Fruit fly (Drosophila melanogaster) whole organism, embryonic: ENCODE measurements around the gene Adgf-B.

Experiments
- CG10462 ChIP-seq: fragments of 200-800 bp; sonication (Bioruptor generic); optimal IDR thresholded peaks from 2 replicates; lab custom pipeline; 2016; ENCODE audit warnings: missing biosample characterization, missing genetic modification characterization
- CG10543 ChIP-seq: fragments of 200-800 bp; sonication (Bioruptor generic); optimal IDR thresholded peaks from 3 replicates; lab custom pipeline; 2017; ENCODE audit warnings: missing biosample characterization, mild to moderate bottlenecking, missing genetic modification characterization, moderate library complexity
- CG10565 ChIP-seq: fragments of 200-800 bp; sonication (Bioruptor generic); optimal IDR thresholded peaks from 3 replicates; lab custom pipeline; 2016; ENCODE audit warnings: missing biosample characterization, mild to moderate bottlenecking, missing genetic modification characterization
- CG11398 ChIP-seq: fragments of 200-800 bp; sonication (Bioruptor generic); optimal IDR thresholded peaks from 2 replicates; lab custom pipeline; 2016; ENCODE audit warnings: missing biosample characterization, missing genetic modification characterization
- CG12236 ChIP-seq: fragments of 200-800 bp; sonication (Bioruptor generic); optimal IDR thresholded peaks from 2 replicates; lab custom pipeline; 2016; ENCODE audit warnings: missing biosample characterization, missing genetic modification characterization
- CG14014 ChIP-seq: fragments of 200-800 bp; sonication (Bioruptor generic); IDR thresholded peaks from 2 replicates; pipeline ENCODE4 v1.3.6; 2022; ENCODE audit warnings: missing biosample characterization, missing genetic modification characterization
- CG15269 ChIP-seq: fragments of 200-800 bp; sonication (Bioruptor generic); optimal IDR thresholded peaks from 2 replicates; lab custom pipeline; 2018; ENCODE audit warnings: missing biosample characterization, mild to moderate bottlenecking, missing genetic modification characterization, moderate library complexity
- CG1647 ChIP-seq: fragments of 200-800 bp; sonication (Bioruptor generic); optimal IDR thresholded peaks from 3 replicates; lab custom pipeline; 2016; ENCODE audit warnings: missing biosample characterization, missing genetic modification characterization
- CG16813 ChIP-seq: fragments of 200-800 bp; sonication (Bioruptor generic); IDR thresholded peaks from 3 replicates; pipeline ENCODE4 v1.3.6; 2022; ENCODE audit warnings: missing biosample characterization, missing genetic modification characterization; ENCODE audit not compliant: partially characterized antibody
- CG2199 ChIP-seq: fragments of 200-800 bp; sonication (Bioruptor generic); IDR thresholded peaks from 3 replicates; pipeline ENCODE4 v1.3.6; 2022; ENCODE audit warnings: missing biosample characterization, missing genetic modification characterization
- CG32772 ChIP-seq: fragments of 200-800 bp; sonication (Bioruptor generic); IDR thresholded peaks from 2 replicates; pipeline ENCODE4 v1.3.6; 2022; ENCODE audit warnings: missing biosample characterization, missing genetic modification characterization
- CG34376 ChIP-seq: fragments of 200-800 bp; sonication (Bioruptor generic); optimal IDR thresholded peaks from 2 replicates; lab custom pipeline; 2018; ENCODE audit warnings: missing biosample characterization, mild to moderate bottlenecking, missing genetic modification characterization
- CG5953 ChIP-seq: fragments of 200-800 bp; sonication (Bioruptor generic); IDR thresholded peaks from 2 replicates; pipeline ENCODE4 v1.3.6; 2022; ENCODE audit warnings: missing biosample characterization, missing genetic modification characterization
- CG6683 ChIP-seq: fragments of 200-800 bp; sonication (Bioruptor generic); optimal IDR thresholded peaks from 2 replicates; lab custom pipeline; 2017; ENCODE audit warnings: missing biosample characterization, mild to moderate bottlenecking, missing genetic modification characterization, missing genetic modification reagents
- CG6791 ChIP-seq: fragments of 200-800 bp; sonication (Bioruptor generic); IDR thresholded peaks from 3 replicates; pipeline ENCODE4 v1.3.6; 2022; ENCODE audit warnings: missing biosample characterization, missing genetic modification characterization; ENCODE audit not compliant: partially characterized antibody
- CG8290 ChIP-seq, 3 experiments: fragments of 200-800 bp; sonication (Bioruptor generic); optimal IDR thresholded peaks; 2 replicates each; lab custom pipeline; 2016 to 2019; ENCODE audit warnings: missing biosample characterization in 3 of 3, missing genetic modification characterization in 3 of 3, mild to moderate bottlenecking in 2 of 3, moderate library complexity in 1 of 3
- CG8359 ChIP-seq: fragments of 200-800 bp; sonication (Bioruptor generic); optimal IDR thresholded peaks from 2 replicates; lab custom pipeline; 2017; ENCODE audit warnings: missing biosample characterization, mild to moderate bottlenecking, missing genetic modification characterization, borderline replicate concordance
- CG8944 ChIP-seq: fragments of 200-800 bp; sonication (Bioruptor generic); optimal IDR thresholded peaks from 3 replicates; lab custom pipeline; 2016; ENCODE audit warnings: missing biosample characterization, missing genetic modification characterization
- CTCF ChIP-seq: fragments of 200-800 bp; sonication (Bioruptor generic); optimal IDR thresholded peaks from 2 replicates; lab custom pipeline; 2017; ENCODE audit warnings: missing biosample characterization, mild to moderate bottlenecking, missing genetic modification characterization, moderate library complexity
- Dad ChIP-seq: fragments of 200-800 bp; sonication (Bioruptor generic); optimal IDR thresholded peaks from 3 replicates; lab custom pipeline; 2016; ENCODE audit warnings: missing biosample characterization, missing genetic modification characterization
- HmgZ ChIP-seq: fragments of 200-800 bp; sonication (Bioruptor generic); optimal IDR thresholded peaks from 2 replicates; lab custom pipeline; 2018; ENCODE audit warnings: missing biosample characterization, mild to moderate bottlenecking, missing genetic modification characterization
- Med ChIP-seq: fragments of 200-800 bp; sonication (Bioruptor generic); peaks from one replicate; lab custom pipeline; 2016; ENCODE audit warnings: missing biosample characterization, missing genetic modification characterization, mild to moderate bottlenecking, inconsistent platforms, moderate library complexity
- Rfx ChIP-seq: fragments of 200-800 bp; sonication (Bioruptor generic); IDR thresholded peaks from 2 replicates; pipeline ENCODE4 v1.3.6; 2022; ENCODE audit warnings: missing biosample characterization, missing genetic modification characterization
- Scr ChIP-seq: fragments of 200-800 bp; sonication (Bioruptor generic); IDR thresholded peaks from 2 replicates; pipeline ENCODE4 v1.3.6; 2022; ENCODE audit warnings: missing biosample characterization, missing genetic modification characterization; ENCODE audit not compliant: partially characterized antibody
- Taf1 ChIP-seq: fragments of 200-800 bp; sonication (Bioruptor generic); IDR thresholded peaks from 2 replicates; pipeline ENCODE4 v1.3.6; 2022; ENCODE audit warnings: missing biosample characterization, missing genetic modification characterization
- Xrp1 ChIP-seq: fragments of 200-800 bp; sonication (Bioruptor generic); IDR thresholded peaks from 2 replicates; pipeline ENCODE4 v1.3.6; 2022; ENCODE audit warnings: missing biosample characterization, missing genetic modification characterization
- bsh ChIP-seq, 2 experiments: fragments of 200-800 bp; sonication (Bioruptor generic); optimal IDR thresholded peaks; 2 replicates each; lab custom pipeline; 2017 to 2018; ENCODE audit warnings: mild to moderate bottlenecking in 2 of 2, missing biosample characterization in 2 of 2, missing genetic modification characterization in 2 of 2, moderate library complexity in 1 of 2
- chinmo ChIP-seq: fragments of 200-800 bp; sonication (Bioruptor generic); IDR thresholded peaks from 4 replicates; pipeline ENCODE4 v1.3.6; 2022; ENCODE audit warnings: missing biosample characterization, missing genetic modification characterization; ENCODE audit not compliant: partially characterized antibody
- ci ChIP-seq: fragments of 200-800 bp; sonication (Bioruptor generic); IDR thresholded peaks from 3 replicates; pipeline ENCODE4 v1.3.6; 2022; ENCODE audit warnings: missing biosample characterization, missing genetic modification characterization
- danr ChIP-seq: fragments of 200-800 bp; sonication (Bioruptor generic); IDR thresholded peaks from 2 replicates; pipeline ENCODE4 v1.3.6; 2022; ENCODE audit warnings: missing biosample characterization, missing genetic modification characterization
- ftz-f1 ChIP-seq: fragments of 200-800 bp; sonication (Bioruptor generic); optimal IDR thresholded peaks from 2 replicates; lab custom pipeline; 2016; ENCODE audit warnings: missing biosample characterization, missing genetic modification characterization
- grau ChIP-seq: fragments of 200-800 bp; optimal IDR thresholded peaks from 3 replicates; lab custom pipeline; 2019; ENCODE audit warnings: missing biosample characterization, mild to moderate bottlenecking, missing genetic modification characterization, moderate library complexity
- gsb ChIP-seq: fragments of 200-800 bp; sonication (Bioruptor generic); IDR thresholded peaks from 2 replicates; pipeline ENCODE4 v1.3.6; 2022; ENCODE audit warnings: missing biosample characterization, missing genetic modification characterization
- ham ChIP-seq: fragments of 200-800 bp; sonication (Bioruptor generic); IDR thresholded peaks from 2 replicates; pipeline ENCODE4 v1.3.6; 2022; ENCODE audit warnings: missing biosample characterization, missing genetic modification characterization
- insv ChIP-seq, 2 experiments: fragments of 200-800 bp; sonication (Bioruptor generic); optimal IDR thresholded peaks; 3 replicates each; lab custom pipeline; 2016 to 2018; ENCODE audit warnings: missing biosample characterization in 2 of 2, missing genetic modification characterization in 2 of 2
- jing ChIP-seq: fragments of 200-800 bp; sonication (Bioruptor generic); optimal IDR thresholded peaks from 2 replicates; lab custom pipeline; 2018; ENCODE audit warnings: missing biosample characterization, mild to moderate bottlenecking, missing genetic modification characterization
- ken ChIP-seq: fragments of 200-800 bp; sonication (Bioruptor generic); IDR thresholded peaks from 3 replicates; pipeline ENCODE4 v1.3.6; 2022; ENCODE audit warnings: missing biosample characterization, missing genetic modification characterization
- klu ChIP-seq: fragments of 200-800 bp; sonication (Bioruptor generic); IDR thresholded peaks from 2 replicates; pipeline ENCODE4 v1.3.6; 2022; ENCODE audit warnings: missing biosample characterization, missing genetic modification characterization
- pita ChIP-seq: fragments of 200-800 bp; sonication (Bioruptor generic); optimal IDR thresholded peaks from 2 replicates; lab custom pipeline; 2017; ENCODE audit warnings: missing biosample characterization, mild to moderate bottlenecking, missing genetic modification characterization
- sc ChIP-seq, 3 experiments: fragments of >200 bp in 2 of 3; fragments of 200-800 bp in 1 of 3; sonication (Bioruptor generic) in 1 of 3; optimal IDR thresholded peaks; 2 replicates in 2 of 3; 3 replicates in 1 of 3; lab custom pipeline; 2017; ENCODE audit warnings: mild to moderate bottlenecking in 1 of 3, missing biosample characterization in 1 of 3, missing genetic modification characterization in 1 of 3, missing genetic modification reagents in 1 of 3
- sisA ChIP-seq: fragments of 200-800 bp; sonication (Bioruptor generic); IDR thresholded peaks from 2 replicates; pipeline ENCODE4 v1.3.6; 2022; ENCODE audit warnings: missing biosample characterization, missing genetic modification characterization
- sr ChIP-seq: fragments of 200-800 bp; sonication (Bioruptor generic); IDR thresholded peaks from 3 replicates; pipeline ENCODE4 v1.3.6; 2022; ENCODE audit warnings: missing biosample characterization, missing genetic modification characterization
- stwl ChIP-seq: fragments of 200-800 bp; sonication (Bioruptor generic); optimal IDR thresholded peaks from 3 replicates; lab custom pipeline; 2018; ENCODE audit warnings: missing biosample characterization, mild to moderate bottlenecking, missing genetic modification characterization, moderate library complexity
- tll ChIP-seq, 2 experiments: fragments of 200-800 bp in 1 of 2; fragments of >200 bp in 1 of 2; sonication (Bioruptor generic) in 1 of 2; optimal IDR thresholded peaks; 2 replicates each; lab custom pipeline; 2017 to 2019; ENCODE audit warnings: missing biosample characterization in 2 of 2, missing genetic modification characterization in 2 of 2, mild to moderate bottlenecking in 1 of 2, moderate library complexity in 1 of 2
- wek ChIP-seq: fragments of 200-800 bp; sonication (Bioruptor generic); optimal IDR thresholded peaks from 3 replicates; lab custom pipeline; 2018; ENCODE audit warnings: missing biosample characterization, mild to moderate bottlenecking, missing genetic modification characterization, moderate library complexity

The Adgf-B gene

DNA sequence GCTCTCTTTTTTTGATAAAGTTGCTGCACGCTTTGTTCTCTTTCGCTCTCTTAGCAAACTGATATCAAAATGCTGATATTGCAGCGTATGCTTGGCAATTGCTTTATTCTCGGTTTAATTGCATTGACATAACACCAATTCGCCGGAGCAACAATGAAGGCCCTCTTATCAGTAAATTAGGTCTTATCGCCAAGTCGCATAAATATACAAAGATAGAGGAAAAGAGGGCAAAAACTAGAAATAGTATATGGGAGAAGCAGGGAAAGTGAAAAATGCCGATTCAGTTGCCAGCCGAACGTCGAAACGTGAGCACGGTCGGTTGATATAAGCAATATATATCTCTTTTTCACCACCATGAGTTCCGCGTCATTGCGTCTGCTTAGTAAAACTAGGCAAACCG, 9.9 kb downstream of the Adgf-B start, which contains the start of gene CG7460 (continued):
- TF ChIP-seq CG34376 (peak; percentile 72), CG16813 (no peak), danr (no peak), CG6683 (GFP tag; lab: Kevin White, UChicago) (no peak), jing (GFP tag; lab: Kevin White, UChicago) (no peak), wek (GFP tag; lab: Kevin White, UChicago) (peak; percentile 68), Xrp1 (no peak), Rfx (GFP tag; lab: Robert Waterston, UW) (peak; percentile 15; the same call in 1 of the 2 replicates), insv (GFP tag; optimal IDR thresholded peaks at IDR 0.05; lab: Kevin White, UChicago) (no peak), grau (tag; lab: Kevin White, UChicago) (no peak), CG10462 (no peak)

DNA sequence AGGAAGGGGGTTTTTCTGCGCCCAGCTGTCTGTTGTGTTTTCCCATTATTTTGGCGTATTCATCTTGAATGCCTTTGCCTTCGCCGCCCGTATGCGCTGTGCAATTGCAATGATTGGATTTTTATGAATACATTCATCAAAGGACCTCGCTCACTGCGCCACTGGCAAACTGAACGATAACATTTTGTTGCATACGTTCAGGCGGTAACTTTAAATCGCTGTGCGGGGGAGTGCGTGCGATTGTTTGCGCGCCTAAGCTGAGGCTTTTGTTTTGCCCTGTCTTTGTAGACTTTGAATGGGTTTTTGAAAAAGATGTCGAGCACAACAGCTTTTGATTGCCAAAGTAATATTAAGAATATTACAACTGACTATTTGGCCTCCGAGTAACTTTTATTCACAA, 10.8 kb downstream of the Adgf-B start:
- TF ChIP-seq CG34376 (no peak), CG8944 (GFP tag; lab: Kevin White, UChicago) (no peak), tll (GFP tag; optimal IDR thresholded peaks at IDR 0.05; lab: Kevin White, UChicago) (no peak), CG1647 (GFP tag; lab: Kevin White, UChicago) (no peak), CTCF (peak; percentile 43), klu (GFP tag; lab: Robert Waterston, UW) (peak; percentile 33; the same call in 1 of the 2 replicates), sr (GFP tag; lab: Robert Waterston, UW) (peak; percentile 69; the same call in 2 of the 3 replicates), ftz-f1 (GFP tag; lab: Kevin White, UChicago) (no peak), wek (GFP tag; lab: Kevin White, UChicago) (no peak), Dad (GFP tag; lab: Kevin White, UChicago) (no peak), ken (GFP tag; lab: Robert Waterston, UW) (0 out of 3 replicates have a peak, but pooled peaks have one; percentile 24), CG8290 (GFP tag; optimal IDR thresholded peaks at IDR 0.05; lab: Kevin White, UChicago) (peak; percentile 44), CG8290 (tag; optimal IDR thresholded peaks at IDR 0.05; lab: Kevin White, UChicago) (peak; percentile 38 to 78), Med (GFP tag; lab: Kevin White, UChicago) (peak; percentile 54), CG2199 (GFP tag; lab: Robert Waterston, UW) (0 out of 3 replicates have a peak, but pooled peaks have one; percentile 49), ci (GFP tag; lab: Robert Waterston, UW) (0 out of 3 replicates have a peak, but pooled peaks have one; percentile 9), CG32772 (GFP tag; lab: Robert Waterston, UW) (no peak), CG15269 (tag; lab: Kevin White, UChicago) (no peak), Taf1 (no peak), CG6683 (GFP tag; lab: Kevin White, UChicago) (no peak), bsh (GFP tag; optimal IDR thresholded peaks at IDR 0.05; lab: Kevin White, UChicago) (no peak), pita (GFP tag; lab: Kevin White, UChicago) (no peak), gsb (GFP tag; lab: Robert Waterston, UW) (no peak), CG10543 (no peak), CG12236 (GFP tag; lab: Kevin White, UChicago) (no peak), stwl (tag; lab: Kevin White, UChicago) (peak; percentile 13), sc (optimal IDR thresholded peaks at IDR 0.05; lab: Kevin White, UChicago) (no peak), sc (GFP tag; optimal IDR thresholded peaks at IDR 0.05; lab: Kevin White, UChicago) (no peak), chinmo (GFP tag; lab: Robert Waterston, UW) (0 out of 4 replicates have a peak, but pooled peaks have one; percentile 15), CG10565 (no peak), Scr (GFP tag; lab: Robert Waterston, UW) (no peak), sisA (GFP tag; lab: Robert Waterston, UW) (no peak), CG14014 (GFP tag; lab: Robert Waterston, UW) (no peak), ham (GFP tag; lab: Robert Waterston, UW) (0 out of 2 replicates have a peak, but pooled peaks have one; percentile 34), CG8359 (GFP tag; lab: Kevin White, UChicago) (no peak), CG6791 (no peak), CG11398 (GFP tag; lab: Kevin White, UChicago) (no peak), CG5953 (GFP tag; lab: Robert Waterston, UW) (no peak), HmgZ (tag; lab: Kevin White, UChicago) (peak; percentile 31)
